Worm (Caenorhabditis elegans): ENCODE data around the gene cic-1.

cic-1 gene

DNA sequence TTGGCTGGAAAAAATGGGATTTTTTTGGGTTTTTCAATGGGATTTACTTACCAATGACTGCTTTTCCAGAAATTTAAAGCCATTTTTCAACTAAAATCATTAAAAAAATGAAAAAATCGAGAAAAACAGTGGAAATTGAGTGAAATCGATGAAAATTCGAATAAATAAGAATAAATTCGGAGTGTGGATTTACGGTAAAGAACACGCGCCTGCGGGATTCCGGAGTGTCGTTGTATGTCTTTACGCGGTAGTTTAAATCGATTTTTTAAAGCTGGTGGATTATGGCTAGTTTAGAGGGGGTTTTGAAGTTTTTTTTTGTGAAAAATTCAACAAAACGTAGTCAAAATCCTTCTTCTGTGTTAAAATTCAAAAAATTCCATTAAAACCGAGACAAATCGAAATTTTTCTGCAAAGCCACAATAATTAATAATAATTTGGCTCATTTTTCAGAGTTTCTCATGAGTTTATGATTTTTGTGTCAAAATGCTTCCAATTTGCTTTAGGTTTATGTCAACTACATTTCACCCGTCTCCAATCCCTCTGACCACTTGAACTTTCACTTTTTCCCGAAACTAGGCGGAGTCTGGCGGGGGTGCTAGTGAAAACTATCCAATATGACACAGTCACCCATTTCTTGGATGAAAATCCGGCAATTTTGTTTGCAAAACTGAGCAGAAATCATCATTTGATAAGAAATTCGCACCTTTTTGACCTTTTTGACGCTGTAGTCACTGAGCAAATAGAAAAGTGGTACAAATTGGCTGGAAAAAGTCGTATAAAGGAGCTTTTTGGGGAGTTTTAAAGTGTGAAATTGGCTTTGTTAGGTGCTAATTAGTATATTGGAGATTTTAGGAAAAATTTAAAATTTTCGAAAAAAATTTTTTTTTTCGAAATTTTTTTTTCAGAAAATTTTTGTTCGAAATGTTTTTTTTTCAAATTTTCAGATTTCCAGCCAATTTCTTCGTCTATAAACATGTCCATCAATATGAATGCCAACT lies at the start of gene cic-1, which contains the start of gene strm-1:
TSS of gene cic-1 (minus strand) at position 96 of the 998 bp plus-strand sequence.
TSS of gene strm-1 (plus strand) at position 945 of the 998 bp plus-strand sequence.
- TF ChIP-seq Y48G9A.11 (GFP tag; IDR thresholded peaks at IDR 0.05) (peak; percentile 99), dpl-1 (GFP tag; optimal IDR thresholded peaks at IDR 0.05) (peak; percentile 92), ZK546.5 (tag; optimal IDR thresholded peaks at IDR 0.05) (no peak), mxl-2 (GFP tag; conservative IDR thresholded peaks at IDR 0.05) (no peak), unc-62 (GFP tag; optimal IDR thresholded peaks at IDR 0.05 in 1 of 2) (peak in 1 of 2 experiments; percentile 4), unc-62 (tag; optimal IDR thresholded peaks at IDR 0.05) (no peak), snpc-1.2 (GFP tag; IDR thresholded peaks at IDR 0.05) (no peak), mep-1 (tag; optimal IDR thresholded peaks at IDR 0.05) (peak; percentile 38), cey-2 (tag; optimal IDR thresholded peaks at IDR 0.05; ENCODE audit: borderline replicate concordance, insufficient read depth) (no peak), ctbp-1 (GFP tag; IDR thresholded peaks at IDR 0.05) (no peak), sdz-12 (GFP tag; optimal IDR thresholded peaks at IDR 0.05) (no peak), aha-1 (tag) (peak; percentile 93), daf-16 (GFP tag; optimal IDR thresholded peaks at IDR 0.05) (no peak), daf-16 (tag; optimal IDR thresholded peaks at IDR 0.05) (peak; percentile 25), hlh-30 (tag; optimal IDR thresholded peaks at IDR 0.05; ENCODE audit: insufficient read depth) (peak; percentile 25), ceh-28 (tag; optimal IDR thresholded peaks at IDR 0.05) (no peak), T20F7.1 (GFP tag; optimal IDR thresholded peaks at IDR 0.05) (peak; percentile 98), mes-2 (tag; optimal IDR thresholded peaks at IDR 0.05; ENCODE audit: poor library complexity, severe bottlenecking) (peak; percentile 71), skn-1 (tag; optimal IDR thresholded peaks at IDR 0.05) (no peak), lin-38 (GFP tag; IDR thresholded peaks at IDR 0.05) (peak; percentile 51), R02D3.7 (tag; optimal IDR thresholded peaks at IDR 0.05) (peak; percentile 74), dve-1 (tag; optimal IDR thresholded peaks at IDR 0.05; ENCODE audit: insufficient read depth) (peak; percentile 26), lsy-2 (tag; optimal IDR thresholded peaks at IDR 0.05) (peak in 1 of 2 experiments; percentile 80), nhr-77 (tag; optimal IDR thresholded peaks at IDR 0.05) (no peak), tra-1 (GFP tag; IDR thresholded peaks at IDR 0.05) (no peak), mdt-29 (GFP tag; IDR thresholded peaks at IDR 0.05) (no peak), fos-1 (tag; optimal IDR thresholded peaks at IDR 0.05) (no peak)

DNA sequence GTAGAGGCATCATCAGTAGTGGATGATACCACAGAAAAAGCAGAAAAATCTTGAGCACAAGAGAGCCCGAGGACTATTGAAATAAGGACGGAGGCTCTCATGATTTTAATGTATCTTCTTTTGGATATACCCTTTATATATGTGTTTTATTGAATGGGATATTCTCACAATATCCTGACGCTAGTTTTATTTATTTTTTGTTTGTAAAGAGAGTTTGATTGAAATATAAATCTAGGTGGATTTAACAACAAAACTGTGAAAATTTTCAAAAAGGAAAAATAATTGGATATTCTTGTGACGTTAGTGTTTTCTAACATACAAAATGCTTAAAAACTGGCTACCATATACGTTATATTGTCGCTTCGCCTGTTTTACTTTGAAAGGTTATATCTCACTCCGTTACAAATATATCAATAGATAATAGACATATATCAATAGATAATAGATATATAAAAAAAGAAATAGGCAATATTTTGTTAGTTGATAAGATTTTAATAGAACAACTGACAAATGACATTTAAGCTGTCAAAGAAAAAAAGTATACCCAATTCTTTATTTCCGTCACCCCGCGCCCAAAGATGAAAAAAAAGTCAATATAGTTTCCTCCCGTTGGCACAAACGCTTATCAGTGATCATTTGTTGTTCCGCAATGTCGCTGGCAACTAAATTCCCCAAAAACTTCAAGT lies 44.7 kb upstream of the cic-1 start, which contains the start of the genes E02H9.7 and klo-2:
TSS of gene E02H9.7 (minus strand) at position 101 of the 686 bp plus-strand sequence.
TSS of gene klo-2 (plus strand) at position 636 of the 686 bp plus-strand sequence.
- TF ChIP-seq aha-1 (tag) (no peak), gei-8 (GFP tag; optimal IDR thresholded peaks at IDR 0.05) (no peak), spr-3 (GFP tag; optimal IDR thresholded peaks at IDR 0.05) (no peak), nhr-41 (GFP tag; IDR thresholded peaks at IDR 0.05) (no peak), zfp-3 (GFP tag; conservative IDR thresholded peaks at IDR 0.05) (no peak), pqm-1 (tag; optimal IDR thresholded peaks at IDR 0.05) (peak; percentile 15), attf-4 (tag; optimal IDR thresholded peaks at IDR 0.05) (no peak), mxl-2 (GFP tag; conservative IDR thresholded peaks at IDR 0.05) (no peak), ctbp-1 (GFP tag; IDR thresholded peaks at IDR 0.05) (no peak), nhr-28 (tag; optimal IDR thresholded peaks at IDR 0.05) (peak; percentile 0), nhr-76 (tag; optimal IDR thresholded peaks at IDR 0.05) (no peak), zip-11 (GFP tag; IDR thresholded peaks at IDR 0.05) (no peak), zip-2 (tag; optimal IDR thresholded peaks at IDR 0.05) (no peak)
